Fruit fly (Drosophila melanogaster) whole organism, embryonic: ENCODE measurements around the gene hll.
A peak's percentile ranks its signal among the peaks of the same experiment; 100 is the strongest.

Experiments
- Abd-B ChIP-seq: fragments of 200-800 bp; sonication (Bioruptor generic); optimal IDR thresholded peaks from 2 replicates; lab custom pipeline; 2018; ENCODE audit warnings: missing biosample characterization, mild to moderate bottlenecking, missing genetic modification characterization, moderate library complexity
- CG10462 ChIP-seq: fragments of 200-800 bp; sonication (Bioruptor generic); optimal IDR thresholded peaks from 2 replicates; lab custom pipeline; 2016; ENCODE audit warnings: missing biosample characterization, missing genetic modification characterization
- CG12744 ChIP-seq: fragments of 200-800 bp; sonication (Bioruptor generic); optimal IDR thresholded peaks from 2 replicates; lab custom pipeline; 2016; ENCODE audit warnings: missing biosample characterization, missing genetic modification characterization
- CG16815 ChIP-seq: fragments of 200-800 bp; sonication (Bioruptor generic); optimal IDR thresholded peaks from 3 replicates; lab custom pipeline; 2017; ENCODE audit warnings: missing biosample characterization, mild to moderate bottlenecking, missing genetic modification characterization
- CG17612 ChIP-seq: fragments of 200-800 bp; sonication (Bioruptor generic); IDR thresholded peaks from 2 replicates; pipeline ENCODE4 v1.3.6; 2022; ENCODE audit warnings: missing biosample characterization, missing genetic modification characterization
- CG17912 ChIP-seq: fragments of 200-800 bp; sonication (Bioruptor generic); optimal IDR thresholded peaks from 2 replicates; lab custom pipeline; 2018; ENCODE audit warnings: missing biosample characterization, mild to moderate bottlenecking, missing genetic modification characterization
- CG18011 ChIP-seq: fragments of 200-800 bp; sonication (Bioruptor generic); optimal IDR thresholded peaks from 2 replicates; lab custom pipeline; 2017; ENCODE audit warnings: missing biosample characterization, missing genetic modification characterization, mild to moderate bottlenecking, moderate library complexity, missing genotype
- CG32532 ChIP-seq: fragments of 200-800 bp; sonication (Bioruptor generic); IDR thresholded peaks from 2 replicates; pipeline ENCODE4 v1.3.6; 2022; ENCODE audit warnings: missing biosample characterization, missing genetic modification characterization
- CG32767 ChIP-seq: fragments of 200-800 bp; sonication (Bioruptor generic); IDR thresholded peaks from 2 replicates; pipeline ENCODE4 v1.3.6; 2022; ENCODE audit warnings: missing biosample characterization, missing genetic modification characterization
- CG3995 ChIP-seq: fragments of 200-800 bp; sonication (Bioruptor generic); optimal IDR thresholded peaks from 3 replicates; lab custom pipeline; 2016; ENCODE audit warnings: missing biosample characterization, missing genetic modification characterization
- CG43689 ChIP-seq: fragments of 200-800 bp; sonication (Bioruptor generic); IDR thresholded peaks from 2 replicates; pipeline ENCODE4 v1.3.6; 2022; ENCODE audit warnings: missing biosample characterization, missing genetic modification characterization
- CG4617 ChIP-seq: fragments of 200-800 bp; sonication (Bioruptor generic); optimal IDR thresholded peaks from 3 replicates; lab custom pipeline; 2016; ENCODE audit warnings: missing biosample characterization, missing genetic modification characterization, borderline replicate concordance
- CG7556 ChIP-seq: fragments of 200-800 bp; sonication (Bioruptor generic); optimal IDR thresholded peaks from 2 replicates; lab custom pipeline; 2017; ENCODE audit warnings: missing biosample characterization, mild to moderate bottlenecking, missing genetic modification characterization
- CG7928 ChIP-seq: fragments of 200-800 bp; sonication (Bioruptor generic); optimal IDR thresholded peaks from 2 replicates; lab custom pipeline; 2017; ENCODE audit warnings: missing biosample characterization, mild to moderate bottlenecking, missing genetic modification characterization
- CG9876 ChIP-seq: fragments of 200-800 bp; sonication (Bioruptor generic); optimal IDR thresholded peaks from 2 replicates; lab custom pipeline; 2016; ENCODE audit warnings: missing biosample characterization, missing genetic modification characterization
- CG9932 ChIP-seq: fragments of 200-800 bp; sonication (Bioruptor generic); IDR thresholded peaks from 2 replicates; pipeline ENCODE4 v1.3.6; 2022; ENCODE audit warnings: missing biosample characterization, missing genetic modification characterization
- CoRest ChIP-seq: fragments of 200-800 bp; sonication (Bioruptor generic); optimal IDR thresholded peaks from 3 replicates; lab custom pipeline; 2018; ENCODE audit warnings: missing biosample characterization, mild to moderate bottlenecking, missing genetic modification characterization, moderate library complexity
- CrebB ChIP-seq: fragments of 200-800 bp; sonication (Bioruptor generic); optimal IDR thresholded peaks from 3 replicates; lab custom pipeline; 2018; ENCODE audit warnings: missing biosample characterization, mild to moderate bottlenecking, missing genetic modification characterization
- Dref ChIP-seq: fragments of 200-800 bp; sonication (Bioruptor generic); IDR thresholded peaks from 2 replicates; pipeline ENCODE4 v1.3.6; 2022; ENCODE audit warnings: missing biosample characterization, missing genetic modification characterization
- HmgZ ChIP-seq: fragments of 200-800 bp; sonication (Bioruptor generic); optimal IDR thresholded peaks from 2 replicates; lab custom pipeline; 2018; ENCODE audit warnings: missing biosample characterization, mild to moderate bottlenecking, missing genetic modification characterization
- Max ChIP-seq: fragments of 200-800 bp; sonication (Bioruptor generic); optimal IDR thresholded peaks from 2 replicates; lab custom pipeline; 2016; ENCODE audit warnings: missing biosample characterization, mild to moderate bottlenecking, missing genetic modification characterization
- Meics ChIP-seq: fragments of 200-800 bp; sonication (Bioruptor generic); optimal IDR thresholded peaks from 2 replicates; lab custom pipeline; 2017; ENCODE audit warnings: missing biosample characterization, mild to moderate bottlenecking, missing genetic modification characterization
- NFAT ChIP-seq: fragments of 200-800 bp; sonication (Bioruptor generic); IDR thresholded peaks from 2 replicates; pipeline ENCODE4 v1.3.6; 2022; ENCODE audit warnings: missing biosample characterization, missing genetic modification characterization
- Nf-YA ChIP-seq: fragments of 200-800 bp; sonication (Bioruptor generic); IDR thresholded peaks from 2 replicates; pipeline ENCODE4 v1.3.6; 2022; ENCODE audit warnings: missing biosample characterization, missing genetic modification characterization
- Oli ChIP-seq: fragments of 200-800 bp; sonication (Bioruptor generic); optimal IDR thresholded peaks from 2 replicates; lab custom pipeline; 2018; ENCODE audit warnings: missing biosample characterization, mild to moderate bottlenecking, missing genetic modification characterization, moderate library complexity
- Poxn ChIP-seq: fragments of 200-800 bp; sonication (Bioruptor generic); IDR thresholded peaks from 2 replicates; pipeline ENCODE4 v1.3.6; 2022; ENCODE audit warnings: missing biosample characterization, missing genetic modification characterization
- Spps ChIP-seq: fragments of 200-800 bp; sonication (Bioruptor generic); optimal IDR thresholded peaks from 2 replicates; lab custom pipeline; 2018; ENCODE audit warnings: missing biosample characterization, mild to moderate bottlenecking, missing genetic modification characterization
- TFAM ChIP-seq: fragments of 200-800 bp; sonication (Bioruptor generic); optimal IDR thresholded peaks from 2 replicates; lab custom pipeline; 2017; ENCODE audit warnings: missing biosample characterization, missing genetic modification characterization, inconsistent platforms
- Tbp ChIP-seq: fragments of >200 bp; optimal IDR thresholded peaks from 2 replicates; lab custom pipeline; 2018; ENCODE audit warnings: missing biosample characterization, missing genetic modification characterization
- Xbp1 ChIP-seq: fragments of 200-800 bp; sonication (Bioruptor generic); optimal IDR thresholded peaks from 3 replicates; lab custom pipeline; 2016; ENCODE audit warnings: missing biosample characterization, mild to moderate bottlenecking, missing genetic modification characterization
- ab ChIP-seq: fragments of 200-800 bp; sonication (Bioruptor generic); optimal IDR thresholded peaks from 2 replicates; lab custom pipeline; 2016; ENCODE audit warnings: missing biosample characterization, missing genetic modification characterization
- chinmo ChIP-seq: fragments of 200-800 bp; sonication (Bioruptor generic); IDR thresholded peaks from 4 replicates; pipeline ENCODE4 v1.3.6; 2022; ENCODE audit warnings: missing biosample characterization, missing genetic modification characterization; ENCODE audit not compliant: partially characterized antibody
- ci ChIP-seq: fragments of 200-800 bp; sonication (Bioruptor generic); IDR thresholded peaks from 3 replicates; pipeline ENCODE4 v1.3.6; 2022; ENCODE audit warnings: missing biosample characterization, missing genetic modification characterization
- danr ChIP-seq: fragments of 200-800 bp; sonication (Bioruptor generic); IDR thresholded peaks from 2 replicates; pipeline ENCODE4 v1.3.6; 2022; ENCODE audit warnings: missing biosample characterization, missing genetic modification characterization
- gro ChIP-seq: fragments of 200-800 bp; sonication (Bioruptor generic); optimal IDR thresholded peaks from 2 replicates; lab custom pipeline; 2016; ENCODE audit warnings: missing biosample characterization, missing genetic modification characterization
- h ChIP-seq: fragments of >200 bp; optimal IDR thresholded peaks from 2 replicates; lab custom pipeline; 2017
- klu ChIP-seq: fragments of 200-800 bp; sonication (Bioruptor generic); IDR thresholded peaks from 2 replicates; pipeline ENCODE4 v1.3.6; 2022; ENCODE audit warnings: missing biosample characterization, missing genetic modification characterization
- knrl ChIP-seq: fragments of 200-800 bp; sonication (Bioruptor generic); IDR thresholded peaks from 3 replicates; pipeline ENCODE4 v1.3.6; 2022; ENCODE audit warnings: missing biosample characterization, missing genetic modification characterization; ENCODE audit not compliant: partially characterized antibody
- mam ChIP-seq: fragments of 200-800 bp; sonication (Bioruptor generic); optimal IDR thresholded peaks from 3 replicates; lab custom pipeline; 2016; ENCODE audit warnings: missing biosample characterization, missing genetic modification characterization
- nerfin-2 ChIP-seq: fragments of 200-800 bp; sonication (Bioruptor generic); IDR thresholded peaks from 2 replicates; pipeline ENCODE4 v1.3.6; 2022; ENCODE audit warnings: missing biosample characterization, missing genetic modification characterization; ENCODE audit not compliant: partially characterized antibody
- oc ChIP-seq: fragments of 200-800 bp; sonication (Bioruptor generic); optimal IDR thresholded peaks from 2 replicates; lab custom pipeline; 2018; ENCODE audit warnings: missing biosample characterization, mild to moderate bottlenecking, missing genetic modification characterization, moderate library complexity
- onecut ChIP-seq: fragments of 200-800 bp; sonication (Bioruptor generic); IDR thresholded peaks from 2 replicates; pipeline ENCODE4 v1.3.6; 2022; ENCODE audit warnings: missing biosample characterization, missing genetic modification characterization
- pan ChIP-seq, 4 experiments: fragments of >200 bp in 3 of 4; fragments of 200-800 bp in 1 of 4; sonication (Bioruptor generic) in 1 of 4; optimal IDR thresholded peaks in 3 of 4; IDR thresholded peaks in 1 of 4; 2 replicates each; pipeline versions ENCODE4 v1.3.6 to Lab custom; 2017 to 2022; ENCODE audit warnings: missing biosample characterization in 2 of 4, missing genetic modification characterization in 2 of 4, mixed read lengths in 1 of 4
- schlank ChIP-seq: fragments of 200-800 bp; sonication (Bioruptor generic); optimal IDR thresholded peaks from 2 replicates; lab custom pipeline; 2018; ENCODE audit warnings: missing biosample characterization, mild to moderate bottlenecking, missing genetic modification characterization
- seq ChIP-seq: fragments of 200-800 bp; sonication (Bioruptor generic); IDR thresholded peaks from 2 replicates; pipeline ENCODE4 v1.3.6; 2022; ENCODE audit warnings: missing biosample characterization, missing genetic modification characterization
- slbo ChIP-seq: fragments of 200-800 bp; sonication (Bioruptor generic); IDR thresholded peaks from 2 replicates; pipeline ENCODE4 v1.3.6; 2022; ENCODE audit warnings: missing biosample characterization, missing genetic modification characterization
- sug ChIP-seq: fragments of 200-800 bp; optimal IDR thresholded peaks from 2 replicates; lab custom pipeline; 2019; ENCODE audit warnings: missing biosample characterization, mild to moderate bottlenecking, missing genetic modification characterization, moderate library complexity
- trem ChIP-seq: fragments of 200-800 bp; optimal IDR thresholded peaks from 3 replicates; lab custom pipeline; 2019; ENCODE audit warnings: missing biosample characterization, mild to moderate bottlenecking, missing genetic modification characterization, moderate library complexity
- unc-4 ChIP-seq: fragments of 200-800 bp; sonication (Bioruptor generic); IDR thresholded peaks from 2 replicates; pipeline ENCODE4 v1.3.6; 2022; ENCODE audit warnings: missing biosample characterization, missing genetic modification characterization; ENCODE audit not compliant: partially characterized antibody
- vnd ChIP-seq: fragments of 200-800 bp; sonication (Bioruptor generic); IDR thresholded peaks from 3 replicates; pipeline ENCODE4 v1.3.6; 2022; ENCODE audit warnings: missing biosample characterization, missing genetic modification characterization; ENCODE audit not compliant: partially characterized antibody
- zf30C ChIP-seq: fragments of 200-800 bp; sonication (Bioruptor generic); optimal IDR thresholded peaks from 3 replicates; lab custom pipeline; 2018; ENCODE audit warnings: missing biosample characterization, mild to moderate bottlenecking, missing genetic modification characterization

The hll gene

DNA sequence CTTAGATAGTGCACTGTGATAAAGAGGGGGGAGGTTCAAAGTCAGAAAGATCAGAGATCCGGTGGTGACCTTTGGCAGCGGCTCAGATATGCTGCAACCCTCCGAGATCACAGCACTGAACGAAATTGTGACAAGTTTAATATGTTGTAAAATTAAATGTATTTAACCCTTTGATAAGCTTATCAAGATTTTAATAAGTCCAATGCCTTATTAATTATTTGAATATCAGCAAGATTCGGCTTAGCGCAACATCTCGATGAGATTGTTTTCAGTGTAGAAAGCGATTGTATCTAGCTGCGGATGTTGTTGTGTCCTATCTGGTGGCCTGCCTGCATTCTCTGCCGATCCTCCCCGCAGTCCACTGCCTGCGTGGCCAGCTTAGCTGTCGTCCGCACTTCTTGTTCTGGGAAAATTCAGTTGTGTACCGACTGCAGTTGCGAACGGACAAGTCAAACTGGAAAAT is 20.4 kb downstream of the hll start, which contains the start of gene NimC4 (continued):
- TF ChIP-seq klu (GFP tag; lab: Robert Waterston, UW) (no peak), ci (GFP tag; lab: Robert Waterston, UW) (peak; percentile 70; the same call in 2 of the 3 replicates), schlank (tag; lab: Kevin White, UChicago) (no peak), CG9932 (GFP tag; lab: Robert Waterston, UW) (no peak), seq (GFP tag; lab: Robert Waterston, UW) (no peak), Max (GFP tag; lab: Kevin White, UChicago) (peak; percentile 67), Tbp (GFP tag; lab: Kevin White, UChicago) (no peak), trem (tag; lab: Kevin White, UChicago) (peak; percentile 92), mam (GFP tag; lab: Kevin White, UChicago) (peak; percentile 55), CG17912 (GFP tag; lab: Kevin White, UChicago) (no peak), CG17612 (GFP tag; lab: Robert Waterston, UW) (no peak), chinmo (GFP tag; lab: Robert Waterston, UW) (no peak), onecut (peak; percentile 32), oc (tag; lab: Kevin White, UChicago) (peak; percentile 2), knrl (GFP tag; lab: Robert Waterston, UW) (no peak), vnd (GFP tag; lab: Robert Waterston, UW) (no peak), unc-4 (GFP tag; lab: Robert Waterston, UW) (no peak), CG32767 (GFP tag; lab: Robert Waterston, UW) (no peak; the same call in 1 of the 2 replicates), CoRest (tag; lab: Kevin White, UChicago) (peak; percentile 66), ab (GFP tag; lab: Kevin White, UChicago) (peak; percentile 38), HmgZ (no peak), Poxn (GFP tag; lab: Robert Waterston, UW) (no peak), CrebB (tag; lab: Kevin White, UChicago) (no peak), CG9876 (GFP tag; lab: Kevin White, UChicago) (peak; percentile 33), sug (tag; lab: Kevin White, UChicago) (no peak), zf30C (GFP tag; lab: Kevin White, UChicago) (peak; percentile 92), CG7928 (GFP tag; lab: Kevin White, UChicago) (no peak), CG32532 (GFP tag; lab: Robert Waterston, UW) (no peak), CG10462 (GFP tag; lab: Kevin White, UChicago) (peak; percentile 82), CG16815 (GFP tag; lab: Kevin White, UChicago) (peak; percentile 86), h (lab: Kevin White, UChicago) (no peak), Oli (tag; lab: Kevin White, UChicago) (peak; percentile 60), CG43689 (GFP tag; lab: Robert Waterston, UW) (no peak), CG12744 (GFP tag; lab: Kevin White, UChicago) (peak; percentile 81), Xbp1 (peak; percentile 78), pan (optimal IDR thresholded peaks at IDR 0.05; lab: Kevin White, UChicago) (no peak), pan (GFP tag; optimal IDR thresholded peaks at IDR 0.05 in 1 of 2, IDR thresholded peaks at IDR 0.05 in 1 of 2) (peak in 1 of 2 experiments; percentile 58), Dref (no peak), Meics (GFP tag; lab: Kevin White, UChicago) (no peak), TFAM (peak; percentile 33), gro (GFP tag; lab: Kevin White, UChicago) (no peak), danr (GFP tag; lab: Robert Waterston, UW) (peak; percentile 59), Nf-YA (GFP tag; lab: Robert Waterston, UW) (no peak), CG3995 (no peak), CG18011 (GFP tag; lab: Kevin White, UChicago) (no peak), Abd-B (peak; percentile 63), Spps (peak; percentile 69), slbo (GFP tag; lab: Robert Waterston, UW) (no peak), nerfin-2 (GFP tag; lab: Robert Waterston, UW) (no peak), NFAT (GFP tag; lab: Robert Waterston, UW) (peak; percentile 47; the same call in 1 of the 2 replicates), CG7556 (GFP tag; lab: Kevin White, UChicago) (peak; percentile 73), CG4617 (GFP tag; lab: Kevin White, UChicago) (peak; percentile 35)
